Worm (Caenorhabditis elegans) whole organism, L4 larva: Measurements from ENCODE around the gene ZK971.1.
"Not testable (repeated sequence)": the region's sequence is repeated elsewhere in the genome, so short reads cannot be mapped to it uniquely, and the experiment has no call there.

Experiments used
- F26F4.8 ChIP-seq: fragments of 200-800 bp; sonication (Bioruptor generic); conservative IDR thresholded peaks from 2 replicates; pipeline ENCODE4 v1.3.6; 2022; ENCODE audit warnings: missing genetic modification characterization, missing compliant biosample characterization
- T26A8.4 ChIP-seq: fragments of 200-800 bp; sonication (Bioruptor generic); IDR thresholded peaks from 2 replicates; pipeline ENCODE4 v1.3.6; 2022; ENCODE audit warnings: missing genetic modification characterization, missing compliant biosample characterization
- Y105C5A.15 ChIP-seq: fragments of 200-800 bp; sonication (Bioruptor generic); IDR thresholded peaks from 2 replicates; pipeline ENCODE4 v1.3.6; 2022; ENCODE audit warnings: missing genetic modification characterization, missing compliant biosample characterization
- Y48G9A.11 ChIP-seq: fragments of 200-800 bp; sonication (Bioruptor generic); IDR thresholded peaks from 2 replicates; pipeline ENCODE4 v1.3.6; 2022; ENCODE audit warnings: missing genetic modification reagents, missing genetic modification characterization, missing compliant biosample characterization
- Y75B8A.6 ChIP-seq: fragments of 200-800 bp; sonication (Bioruptor generic); IDR thresholded peaks from 2 replicates; pipeline ENCODE4 v1.3.6; 2022; ENCODE audit warnings: missing genetic modification reagents, missing genetic modification characterization, missing compliant biosample characterization
- ZK337.2 ChIP-seq: fragments of 200-800 bp; sonication (Bioruptor generic); IDR thresholded peaks from 2 replicates; pipeline ENCODE4 v1.3.6; 2022; ENCODE audit warnings: missing genetic modification reagents, missing genetic modification characterization, missing compliant biosample characterization
- aha-1 ChIP-seq: fragments of 150-350 bp; peaks from one replicate; lab custom pipeline; 2014; ENCODE audit warnings: missing biosample characterization, missing genetic modification characterization
- ama-1 ChIP-seq: fragments of 150-350 bp; optimal IDR thresholded peaks from 2 replicates; lab custom pipeline; 2014; ENCODE audit warnings: inconsistent platforms, mixed read lengths
- ceh-62 ChIP-seq: sonication (generic microtip); optimal IDR thresholded peaks from 2 replicates; lab custom pipeline; 2017; ENCODE audit warnings: missing biosample characterization, missing genetic modification characterization
- daf-16 ChIP-seq, 3 experiments: sonication (generic microtip); optimal IDR thresholded peaks; 2 replicates each; lab custom pipeline; 2016 to 2017; ENCODE audit warnings: missing genetic modification characterization in 3 of 3, missing genetic modification reagents in 3 of 3, mild to moderate bottlenecking in 2 of 3, missing compliant biosample characterization in 2 of 3, missing biosample characterization in 1 of 3, moderate library complexity in 1 of 3
- daf-19 ChIP-seq: fragments of 200-800 bp; sonication (Bioruptor generic); conservative IDR thresholded peaks from 2 replicates; pipeline ENCODE4 v1.3.6; 2022; ENCODE audit warnings: missing genetic modification characterization, missing compliant biosample characterization
- daf-8 ChIP-seq: fragments of 200-800 bp; sonication (Bioruptor generic); IDR thresholded peaks from 2 replicates; pipeline ENCODE4 v1.3.6; 2022; ENCODE audit warnings: missing genetic modification characterization, missing compliant biosample characterization
- dmd-6 ChIP-seq: fragments of 200-800 bp; sonication (Bioruptor generic); IDR thresholded peaks from 2 replicates; pipeline ENCODE4 v1.3.6; 2022; ENCODE audit warnings: missing genetic modification reagents, missing genetic modification characterization, missing compliant biosample characterization
- dmd-9 ChIP-seq: fragments of 200-800 bp; sonication (Bioruptor generic); IDR thresholded peaks from 2 replicates; pipeline ENCODE4 v1.3.6; 2022; ENCODE audit warnings: missing genetic modification reagents, missing genetic modification characterization, missing compliant biosample characterization
- egl-27 ChIP-seq: sonication (generic microtip); optimal IDR thresholded peaks from 3 replicates; lab custom pipeline; 2017; ENCODE audit warnings: missing biosample characterization, missing genetic modification reagents, missing genetic modification characterization
- egl-43 ChIP-seq: fragments of 200-800 bp; sonication (Bioruptor generic); IDR thresholded peaks from 2 replicates; pipeline ENCODE4 v1.3.6; 2022; ENCODE audit warnings: missing genetic modification reagents, missing genetic modification characterization, missing compliant biosample characterization
- hlh-30 ChIP-seq: sonication (generic microtip); optimal IDR thresholded peaks from 2 replicates; lab custom pipeline; 2017; ENCODE audit warnings: antibody characterized with exemption, mild to moderate bottlenecking, missing genetic modification characterization, missing compliant biosample characterization; ENCODE audit not compliant: insufficient read depth
- hmg-1.1 ChIP-seq: fragments of 200-800 bp; sonication (Bioruptor generic); IDR thresholded peaks from 2 replicates; pipeline ENCODE4 v1.3.6; 2022; ENCODE audit warnings: missing genetic modification reagents, missing genetic modification characterization, missing compliant biosample characterization
- lim-7 ChIP-seq: fragments of 200-800 bp; sonication (Bioruptor generic); IDR thresholded peaks from 2 replicates; pipeline ENCODE4 v1.3.6; 2022; ENCODE audit warnings: missing genetic modification characterization, missing compliant biosample characterization
- lin-1 ChIP-seq: fragments of 200-800 bp; sonication (Bioruptor generic); IDR thresholded peaks from 2 replicates; pipeline ENCODE4 v1.3.6; 2022; ENCODE audit warnings: missing genetic modification reagents, missing genetic modification characterization, missing compliant biosample characterization
- lin-38 ChIP-seq: fragments of 200-800 bp; sonication (Bioruptor generic); IDR thresholded peaks from 2 replicates; pipeline ENCODE4 v1.3.6; 2022; ENCODE audit warnings: missing genetic modification reagents, missing genetic modification characterization, missing compliant biosample characterization
- madf-5 ChIP-seq, 2 experiments: fragments of 200-800 bp; sonication (Bioruptor generic); IDR thresholded peaks; 2 replicates each; pipeline ENCODE4 v1.3.6; 2022; ENCODE audit warnings: missing compliant biosample characterization in 2 of 2, missing genetic modification characterization in 2 of 2
- mdt-29 ChIP-seq: fragments of 200-800 bp; sonication (Bioruptor generic); IDR thresholded peaks from 2 replicates; pipeline ENCODE4 v1.3.6; 2022; ENCODE audit warnings: missing genetic modification reagents, missing genetic modification characterization, missing compliant biosample characterization
- mes-2 ChIP-seq: sonication (generic microtip); optimal IDR thresholded peaks from 2 replicates; lab custom pipeline; 2016; ENCODE audit warnings: missing genotype, mild to moderate bottlenecking, missing genetic modification characterization, missing compliant biosample characterization; ENCODE audit not compliant: poor library complexity, severe bottlenecking
- mxl-2 ChIP-seq: fragments of 200-800 bp; sonication (Bioruptor generic); conservative IDR thresholded peaks from 2 replicates; pipeline ENCODE4 v1.3.6; 2022; ENCODE audit warnings: missing genetic modification reagents, missing genetic modification characterization, missing compliant biosample characterization
- nhr-102 ChIP-seq: sonication (generic microtip); optimal IDR thresholded peaks from 2 replicates; lab custom pipeline; 2016; ENCODE audit warnings: mild to moderate bottlenecking, missing genetic modification characterization, moderate library complexity, missing compliant biosample characterization
- nhr-42 ChIP-seq: fragments of 200-800 bp; sonication (Bioruptor generic); IDR thresholded peaks from 2 replicates; pipeline ENCODE4 v1.3.6; 2022; ENCODE audit warnings: missing genetic modification characterization, missing compliant biosample characterization
- pha-4 ChIP-seq, 2 experiments: fragments of 150-350 bp in 1 of 2; fragments of 200-800 bp in 1 of 2; sonication (Bioruptor generic) in 1 of 2; IDR thresholded peaks in 1 of 2; optimal IDR thresholded peaks in 1 of 2; 2 replicates each; pipeline versions ENCODE4 v1.3.6 to Lab custom; 2014 to 2022; ENCODE audit warnings: missing genetic modification characterization in 2 of 2, missing genetic modification reagents in 2 of 2, missing biosample characterization in 1 of 2, missing compliant biosample characterization in 1 of 2
- php-3 ChIP-seq: fragments of 200-800 bp; sonication (Bioruptor generic); IDR thresholded peaks from 2 replicates; pipeline ENCODE4 v1.3.6; 2022; ENCODE audit warnings: missing genetic modification reagents, missing genetic modification characterization, missing compliant biosample characterization
- rbr-2 ChIP-seq: sonication (generic microtip); optimal IDR thresholded peaks from 2 replicates; lab custom pipeline; 2016; ENCODE audit warnings: missing genotype, missing genetic modification characterization, missing compliant biosample characterization
- set-16 ChIP-seq: fragments of 200-800 bp; sonication (Bioruptor generic); IDR thresholded peaks from 2 replicates; pipeline ENCODE4 v1.3.6; 2022; ENCODE audit warnings: missing genetic modification reagents, missing genetic modification characterization, missing compliant biosample characterization
- skn-1 ChIP-seq: fragments of 150-350 bp; optimal IDR thresholded peaks from 2 replicates; lab custom pipeline; 2014; ENCODE audit warnings: missing biosample characterization, missing genetic modification characterization
- snpc-1.2 ChIP-seq: fragments of 200-800 bp; sonication (Bioruptor generic); IDR thresholded peaks from 2 replicates; pipeline ENCODE4 v1.3.6; 2022; ENCODE audit warnings: missing genetic modification reagents, missing genetic modification characterization, missing compliant biosample characterization
- spr-1 ChIP-seq: sonication (generic microtip); optimal IDR thresholded peaks from 2 replicates; lab custom pipeline; 2016; ENCODE audit warnings: mild to moderate bottlenecking, missing genetic modification characterization, missing compliant biosample characterization
- tag-97 ChIP-seq: fragments of 200-800 bp; sonication (Bioruptor generic); IDR thresholded peaks from 2 replicates; pipeline ENCODE4 v1.3.6; 2022; ENCODE audit warnings: missing genetic modification characterization, missing compliant biosample characterization
- unc-130 ChIP-seq: sonication (generic microtip); optimal IDR thresholded peaks from 2 replicates; lab custom pipeline; 2016; ENCODE audit warnings: missing genetic modification reagents, missing genetic modification characterization, missing compliant biosample characterization
- unc-39 ChIP-seq: sonication (generic microtip); optimal IDR thresholded peaks from 2 replicates; lab custom pipeline; 2017; ENCODE audit warnings: missing biosample characterization, missing genetic modification characterization
- unc-62 ChIP-seq, 3 experiments: fragments of 150-350 bp in 1 of 3; sonication (generic microtip); optimal IDR thresholded peaks in 2 of 3; peaks in 1 of 3; 1 replicate in 1 of 3; 2 replicates in 2 of 3; lab custom pipeline; 2014 to 2017; ENCODE audit warnings: missing biosample characterization in 3 of 3, missing genetic modification characterization in 3 of 3, missing genetic modification reagents in 3 of 3, missing genotype in 1 of 3
- vab-7 ChIP-seq: fragments of 200-800 bp; sonication (Bioruptor generic); IDR thresholded peaks from 2 replicates; pipeline ENCODE4 v1.3.6; 2022; ENCODE audit warnings: missing genetic modification reagents, missing genetic modification characterization, missing compliant biosample characterization
- zfp-3 ChIP-seq: fragments of 200-800 bp; sonication (Bioruptor generic); conservative IDR thresholded peaks from 2 replicates; pipeline ENCODE4 v1.3.6; 2022; ENCODE audit warnings: missing genetic modification reagents, missing genetic modification characterization, missing compliant biosample characterization

ZK971.1 gene

DNA sequence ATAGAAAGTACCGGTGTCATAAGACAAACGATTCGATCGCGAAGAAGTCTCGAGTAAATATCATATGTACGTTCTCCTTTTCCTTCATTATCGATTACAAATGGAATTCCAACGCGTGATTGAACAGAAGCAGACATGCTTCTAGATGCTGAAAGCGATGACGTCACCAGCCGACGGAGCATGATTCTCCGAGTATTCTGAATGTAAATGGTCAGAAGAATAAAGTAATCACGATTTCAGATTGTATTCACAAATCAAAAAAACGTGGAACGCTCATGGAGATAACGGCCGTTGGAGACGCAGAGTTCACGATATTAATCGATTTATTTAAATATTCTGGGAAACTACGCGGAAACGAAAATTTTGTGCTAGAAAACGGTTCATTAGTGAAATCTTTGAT, 23.2 kb upstream of the ZK971.1 start, which contains the start of gene clpp-1 (continued):
- no peak for TF ChIP-seq daf-19 (GFP tag; lab: Robert Waterston, UW)
- no peak for TF ChIP-seq nhr-42 (GFP tag; lab: Robert Waterston, UW)
- 0 out of 2 replicates have a peak, but pooled peaks have one; percentile 52 for TF ChIP-seq Y75B8A.6 (GFP tag; lab: Robert Waterston, UW)
- no peak for TF ChIP-seq mxl-2 (GFP tag; lab: Robert Waterston, UW)
- TF ChIP-seq skn-1 (tag; lab: Kevin White, UChicago), result no peak
- TF ChIP-seq egl-27 (tag; lab: Kevin White, UChicago), result no peak
- no peak for TF ChIP-seq snpc-1.2 (GFP tag; lab: Robert Waterston, UW)
- no peak for TF ChIP-seq mdt-29 (GFP tag; lab: Robert Waterston, UW)
- peak; percentile 82 for TF ChIP-seq ama-1 (lab: Kevin White, UChicago)
- no peak for TF ChIP-seq daf-8 (GFP tag; lab: Robert Waterston, UW)
- TF ChIP-seq madf-5 (GFP tag; IDR thresholded peaks at IDR 0.05; lab: Robert Waterston, UW), result no peak
- no peak for TF ChIP-seq spr-1
- no peak for TF ChIP-seq unc-39
- TF ChIP-seq zfp-3 (GFP tag; lab: Robert Waterston, UW), result peak; percentile 66; the same call in 1 of the 2 replicates
- TF ChIP-seq dmd-9 (GFP tag; lab: Robert Waterston, UW), result no peak
- no peak for TF ChIP-seq daf-16 (GFP tag; optimal IDR thresholded peaks at IDR 0.05; lab: Kevin White, UChicago)
- no peak for TF ChIP-seq daf-16 (tag; optimal IDR thresholded peaks at IDR 0.05; lab: Kevin White, UChicago)
- TF ChIP-seq tag-97 (GFP tag; lab: Robert Waterston, UW), result no peak
- TF ChIP-seq hlh-30, result peak; percentile 29
- TF ChIP-seq ceh-62, result no peak
- TF ChIP-seq unc-62 (GFP tag; optimal IDR thresholded peaks at IDR 0.05 in 1 of 2; lab: Kevin White, UChicago), result no peak
- no peak for TF ChIP-seq unc-62 (tag; optimal IDR thresholded peaks at IDR 0.05; lab: Kevin White, UChicago)
- TF ChIP-seq ZK337.2 (GFP tag; lab: Robert Waterston, UW), result no peak
- TF ChIP-seq, all 104 proteins: peak for 14

DNA sequence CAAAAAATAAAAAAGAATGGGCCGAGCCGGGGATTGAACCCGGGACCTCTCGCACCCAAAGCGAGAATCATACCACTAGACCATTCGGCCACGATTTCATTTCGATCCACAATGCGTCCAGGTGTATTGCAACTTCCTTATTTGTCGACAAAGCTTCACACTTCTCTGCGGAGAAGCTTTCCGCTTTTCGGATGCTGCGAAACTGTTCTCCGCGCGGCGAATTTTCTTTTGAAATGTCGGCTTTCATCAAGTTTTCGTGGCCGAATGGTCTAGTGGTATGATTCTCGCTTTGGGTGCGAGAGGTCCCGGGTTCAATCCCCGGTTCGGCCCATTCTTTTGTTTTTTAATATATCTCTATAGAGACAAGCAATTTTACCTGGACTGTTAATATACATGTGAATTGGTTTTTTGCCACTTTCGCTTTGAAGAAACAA, 22.7 kb upstream of the ZK971.1 start:
- TF ChIP-seq lin-1 (GFP tag; lab: Robert Waterston, UW) (0 out of 2 replicates have a peak, but pooled peaks have one; percentile 18), php-3 (0 out of 2 replicates have a peak, but pooled peaks have one; percentile 32), vab-7 (peak; percentile 21; the same call in 1 of the 2 replicates), spr-1 (peak; percentile 48), lim-7 (GFP tag; lab: Robert Waterston, UW) (0 out of 2 replicates have a peak, but pooled peaks have one; percentile 49), F26F4.8 (GFP tag; lab: Robert Waterston, UW) (peak; percentile 67; the same call in 1 of the 2 replicates), T26A8.4 (GFP tag; lab: Robert Waterston, UW) (peak; percentile 73), dmd-6 (GFP tag; lab: Robert Waterston, UW) (peak; percentile 30), Y48G9A.11 (GFP tag; lab: Robert Waterston, UW) (0 out of 2 replicates have a peak, but pooled peaks have one; percentile 28), nhr-102 (tag; lab: Kevin White, UChicago) (peak; percentile 26), pha-4 (GFP tag; IDR thresholded peaks at IDR 0.05; lab: Robert Waterston, UW) (peak; percentile 72), madf-5 (GFP tag; IDR thresholded peaks at IDR 0.05; lab: Robert Waterston, UW) (0 out of 4 replicates have a peak, but pooled peaks of 1 of the 2 experiments have one; percentile 17), daf-16 (tag; optimal IDR thresholded peaks at IDR 0.05; lab: Kevin White, UChicago) (peak; percentile 43), aha-1 (peak; percentile 92), mes-2 (peak; percentile 17), lin-38 (peak; percentile 74), Y105C5A.15 (0 out of 2 replicates have a peak, but pooled peaks have one; percentile 2), unc-130 (GFP tag; lab: Kevin White, UChicago) (peak; percentile 16), snpc-1.2 (GFP tag; lab: Robert Waterston, UW) (0 out of 2 replicates have a peak, but pooled peaks have one; percentile 68), hmg-1.1 (GFP tag; lab: Robert Waterston, UW) (peak; percentile 49; the same call in 1 of the 2 replicates), set-16 (GFP tag; lab: Robert Waterston, UW) (peak; percentile 58; the same call in 1 of the 2 replicates), egl-43 (peak; percentile 78), rbr-2 (peak; percentile 37)
- not testable (repeated sequence) for TF ChIP-seq pha-4 (tag; optimal IDR thresholded peaks at IDR 0.05; lab: Kevin White, UChicago); daf-16 (GFP tag; optimal IDR thresholded peaks at IDR 0.05; lab: Kevin White, UChicago)
- TF ChIP-seq, all 104 proteins: peak for 23; not testable (repeated sequence) for 81
